Worm (Caenorhabditis elegans): ENCODE data around the gene Y105C5A.508.
"Not testable (repeated sequence)": the region's sequence is repeated elsewhere in the genome, so short reads cannot be mapped to it uniquely, and the experiment has no call there.

The Y105C5A.508 gene

ce11 chrIV:15594935-15595620, 11.4 kb downstream of the Y105C5A.508 start, which contains the start of the genes pqn-78 and pqn-79:
Gene pqn-78 (minus strand): TSS chrIV:15595035.
Gene pqn-79 (plus strand): TSS chrIV:15595570.
- not testable (repeated sequence) for TF ChIP-seq scrt-1 (GFP tag; IDR thresholded peaks at IDR 0.05); B0310.2 (tag; optimal IDR thresholded peaks at IDR 0.05); ceh-36 (tag; optimal IDR thresholded peaks at IDR 0.05)

ce11 chrIV:15604194-15604593, 20.5 kb downstream of the Y105C5A.508 start:
- TF ChIP-seq B0310.2 (tag; optimal IDR thresholded peaks at IDR 0.05), result no peak
- TF ChIP-seq ceh-36 (tag; optimal IDR thresholded peaks at IDR 0.05), result no peak
- TF ChIP-seq flt-1 (GFP tag; IDR thresholded peaks at IDR 0.05), result no peak
- TF ChIP-seq scrt-1 (GFP tag; IDR thresholded peaks at IDR 0.05), result no peak
- TF ChIP-seq hmbx-1 (tag; optimal IDR thresholded peaks at IDR 0.05), result no peak
- no peak for TF ChIP-seq tbx-37 (GFP tag; conservative IDR thresholded peaks at IDR 0.05)
- no peak for TF ChIP-seq tbx-11 (GFP tag; IDR thresholded peaks at IDR 0.05)
- TF ChIP-seq pes-1 (GFP tag; IDR thresholded peaks at IDR 0.05), result no peak

ce11 chrIV:15606396-15606795, 22.7 kb downstream of the Y105C5A.508 start:
- TF ChIP-seq B0310.2 (tag; optimal IDR thresholded peaks at IDR 0.05) (no peak), tra-4 (tag; optimal IDR thresholded peaks at IDR 0.05) (no peak), ets-7 (tag; optimal IDR thresholded peaks at IDR 0.05) (no peak), hmbx-1 (tag; optimal IDR thresholded peaks at IDR 0.05) (no peak), aly-1 (tag; optimal IDR thresholded peaks at IDR 0.05) (no peak), hnd-1 (tag; optimal IDR thresholded peaks at IDR 0.05) (no peak), sea-1 (GFP tag; conservative IDR thresholded peaks at IDR 0.05) (no peak), ceh-36 (tag; optimal IDR thresholded peaks at IDR 0.05) (no peak), tbx-37 (GFP tag; conservative IDR thresholded peaks at IDR 0.05) (no peak), tbx-11 (GFP tag; IDR thresholded peaks at IDR 0.05) (no peak), F13C5.2 (tag; optimal IDR thresholded peaks at IDR 0.05) (no peak), pes-1 (GFP tag; IDR thresholded peaks at IDR 0.05) (no peak), flt-1 (GFP tag; IDR thresholded peaks at IDR 0.05) (no peak), ceh-13 (GFP tag; optimal IDR thresholded peaks at IDR 0.05) (no peak), ama-1 (optimal IDR thresholded peaks at IDR 0.05) (no peak), hmg-4 (GFP tag; optimal IDR thresholded peaks at IDR 0.05) (no peak), scrt-1 (GFP tag; IDR thresholded peaks at IDR 0.05) (no peak)

ce11 chrIV:15613141-15613540, 29.4 kb downstream of the Y105C5A.508 start:
- TF ChIP-seq B0310.2 (tag; optimal IDR thresholded peaks at IDR 0.05) (no peak), tbx-11 (GFP tag; IDR thresholded peaks at IDR 0.05) (no peak), ceh-13 (GFP tag; optimal IDR thresholded peaks at IDR 0.05) (no peak), flt-1 (GFP tag; IDR thresholded peaks at IDR 0.05) (no peak), tra-4 (tag; optimal IDR thresholded peaks at IDR 0.05) (no peak), scrt-1 (GFP tag; IDR thresholded peaks at IDR 0.05) (no peak), sea-1 (GFP tag; conservative IDR thresholded peaks at IDR 0.05) (no peak), hmg-4 (GFP tag; optimal IDR thresholded peaks at IDR 0.05) (no peak), tbx-37 (GFP tag; conservative IDR thresholded peaks at IDR 0.05) (no peak), hnd-1 (tag; optimal IDR thresholded peaks at IDR 0.05) (no peak), hmbx-1 (tag; optimal IDR thresholded peaks at IDR 0.05) (no peak), ama-1 (optimal IDR thresholded peaks at IDR 0.05) (no peak), ceh-36 (tag; optimal IDR thresholded peaks at IDR 0.05) (no peak), aly-1 (tag; optimal IDR thresholded peaks at IDR 0.05) (no peak), ets-7 (tag; optimal IDR thresholded peaks at IDR 0.05) (no peak), F13C5.2 (tag; optimal IDR thresholded peaks at IDR 0.05) (no peak), pes-1 (GFP tag; IDR thresholded peaks at IDR 0.05) (no peak)

- no peak for TF ChIP-seq hmbx-1 (tag; optimal IDR thresholded peaks at IDR 0.05)
- TF ChIP-seq hnd-1 (tag; optimal IDR thresholded peaks at IDR 0.05), result no peak
- no peak for TF ChIP-seq ets-7 (tag; optimal IDR thresholded peaks at IDR 0.05)
- no peak for TF ChIP-seq ama-1 (optimal IDR thresholded peaks at IDR 0.05)
- no peak for TF ChIP-seq tra-4 (tag; optimal IDR thresholded peaks at IDR 0.05)
- no peak for TF ChIP-seq flt-1 (GFP tag; IDR thresholded peaks at IDR 0.05)
- no peak for TF ChIP-seq ceh-13 (GFP tag; optimal IDR thresholded peaks at IDR 0.05)
- no peak for TF ChIP-seq B0310.2 (tag; optimal IDR thresholded peaks at IDR 0.05)
- no peak for TF ChIP-seq pes-1 (GFP tag; IDR thresholded peaks at IDR 0.05)
- TF ChIP-seq sea-1 (GFP tag; conservative IDR thresholded peaks at IDR 0.05), result no peak
- no peak for TF ChIP-seq ceh-36 (tag; optimal IDR thresholded peaks at IDR 0.05)
- no peak for TF ChIP-seq hmg-4 (GFP tag; optimal IDR thresholded peaks at IDR 0.05)
- TF ChIP-seq tbx-11 (GFP tag; IDR thresholded peaks at IDR 0.05), result no peak
- TF ChIP-seq aly-1 (tag; optimal IDR thresholded peaks at IDR 0.05), result no peak
Observed at ce11 chrIV:15616971-15617370, 33.3 kb downstream of the Y105C5A.508 start, which contains the start of gene Y105C5A.8. Gene Y105C5A.8 (minus strand): TSS chrIV:15617071.

ce11 chrIV:15617667-15618066, 33.9 kb downstream of the Y105C5A.508 start:
- no peak for TF ChIP-seq hnd-1 (tag; optimal IDR thresholded peaks at IDR 0.05)
- TF ChIP-seq B0310.2 (tag; optimal IDR thresholded peaks at IDR 0.05), result no peak

ce11 chrIV:15631217-15631616, 47.5 kb downstream of the Y105C5A.508 start, which contains the start of gene Y105C5A.9:
Gene Y105C5A.9 (plus strand): TSS chrIV:15631517.
- TF ChIP-seq B0310.2 (tag; optimal IDR thresholded peaks at IDR 0.05) (no peak), ets-7 (tag; optimal IDR thresholded peaks at IDR 0.05) (no peak), flt-1 (GFP tag; IDR thresholded peaks at IDR 0.05) (no peak), ceh-13 (GFP tag; optimal IDR thresholded peaks at IDR 0.05) (no peak), pes-1 (GFP tag; IDR thresholded peaks at IDR 0.05) (no peak)

- not testable (repeated sequence) for TF ChIP-seq pes-1 (GFP tag; IDR thresholded peaks at IDR 0.05); B0310.2 (tag; optimal IDR thresholded peaks at IDR 0.05); tbx-11 (GFP tag; IDR thresholded peaks at IDR 0.05)
Observed at ce11 chrIV:15634240-15634789, 50.6 kb downstream of the Y105C5A.508 start, which contains the start of gene Y105C5A.1274. Gene Y105C5A.1274 (plus strand): TSS chrIV:15634739.

Data from whole organism, early embryonic.